Worm (Caenorhabditis elegans) whole organism, late embryonic: ENCODE data around the gene R11E3.1.

Source experiments
- T23F11.4 ChIP-seq: fragments of 200-800 bp; sonication (Bioruptor generic); optimal IDR thresholded peaks from 2 replicates; lab custom pipeline; 2018; ENCODE audit warnings: mild to moderate bottlenecking, missing genetic modification characterization, missing compliant biosample characterization
- ama-1 ChIP-seq: fragments of 150-350 bp; optimal IDR thresholded peaks from 2 replicates; lab custom pipeline; 2014
- ceh-9 ChIP-seq: sonication (generic microtip); optimal IDR thresholded peaks from 2 replicates; lab custom pipeline; 2016; ENCODE audit warnings: mild to moderate bottlenecking, missing genetic modification characterization, inconsistent platforms, missing compliant biosample characterization
- elt-2 ChIP-seq: sonication (generic microtip); optimal IDR thresholded peaks from 2 replicates; lab custom pipeline; 2016; ENCODE audit warnings: missing genetic modification reagents, missing genetic modification characterization, missing compliant biosample characterization
- eyg-1 ChIP-seq: sonication (generic microtip); optimal IDR thresholded peaks from 2 replicates; lab custom pipeline; 2016; ENCODE audit warnings: missing genotype, missing genetic modification characterization, missing compliant biosample characterization
- mec-3 ChIP-seq: sonication (generic microtip); optimal IDR thresholded peaks from 2 replicates; lab custom pipeline; 2016; ENCODE audit warnings: borderline replicate concordance, missing genetic modification characterization, missing compliant biosample characterization
- nfya-1 ChIP-seq: sonication (generic microtip); optimal IDR thresholded peaks from 2 replicates; lab custom pipeline; 2017; ENCODE audit warnings: missing genetic modification characterization, mild to moderate bottlenecking, missing compliant biosample characterization, antibody characterized with exemption, moderate library complexity
- nhr-11 ChIP-seq: fragments of 150-350 bp; optimal IDR thresholded peaks from 2 replicates; lab custom pipeline; 2014; ENCODE audit warnings: missing biosample characterization, missing genetic modification characterization

ce11 chrIV:4829641-4830040 is 40.1 kb downstream of the R11E3.1 start:
- TF ChIP-seq nhr-11 = no peak
- no peak for TF ChIP-seq ceh-9 (tag; lab: Kevin White, UChicago)
- no peak for TF ChIP-seq eyg-1
- TF ChIP-seq ama-1 (lab: Kevin White, UChicago) = no peak
- no peak for TF ChIP-seq mec-3 (tag; lab: Kevin White, UChicago)
- no peak for TF ChIP-seq elt-2 (tag; lab: Kevin White, UChicago)
- no peak for TF ChIP-seq nfya-1 (tag; lab: Kevin White, UChicago)
- no peak for TF ChIP-seq T23F11.4
